Worm (Caenorhabditis elegans): ENCODE measurements around the gene ampd-1.

Gene ampd-1

ce11 chrII:5200205-5200604 lies 2.9 kb upstream of the ampd-1 start:
- TF ChIP-seq elt-2 (tag; optimal IDR thresholded peaks at IDR 0.05) (peak; percentile 40), snpc-4 (tag; optimal IDR thresholded peaks at IDR 0.05) (peak; percentile 78), nfya-1 (tag; optimal IDR thresholded peaks at IDR 0.05; ENCODE audit: insufficient read depth) (peak; percentile 6)

ce11 chrII:5200987-5201582 lies 2.0 kb upstream of the ampd-1 start:
- TF ChIP-seq nhr-23 (tag; optimal IDR thresholded peaks at IDR 0.05), result peak; percentile 0
- no peak for TF ChIP-seq mdl-1 (tag; optimal IDR thresholded peaks at IDR 0.05)
- TF ChIP-seq nhr-11 (tag; optimal IDR thresholded peaks at IDR 0.05), result no peak
- no peak for TF ChIP-seq aly-2 (tag; optimal IDR thresholded peaks at IDR 0.05)
- TF ChIP-seq egl-27 (tag; optimal IDR thresholded peaks at IDR 0.05), result no peak
- peak; percentile 63 for TF ChIP-seq snpc-4 (tag; optimal IDR thresholded peaks at IDR 0.05)
- no peak for TF ChIP-seq lin-15B (tag; optimal IDR thresholded peaks at IDR 0.05)
- TF ChIP-seq R02D3.7 (tag; optimal IDR thresholded peaks at IDR 0.05), result no peak
- no peak for TF ChIP-seq unc-39 (tag; optimal IDR thresholded peaks at IDR 0.05)
- TF ChIP-seq nhr-67 (tag; optimal IDR thresholded peaks at IDR 0.05), result no peak
- peak; percentile 3 for TF ChIP-seq hmg-11 (tag; optimal IDR thresholded peaks at IDR 0.05)
- TF ChIP-seq pha-4 (tag; optimal IDR thresholded peaks at IDR 0.05), result peak; percentile 56
- no peak for TF ChIP-seq ztf-4 (tag; optimal IDR thresholded peaks at IDR 0.05)
- no peak for TF ChIP-seq elt-2 (tag; optimal IDR thresholded peaks at IDR 0.05)
- TF ChIP-seq nhr-43 (tag; optimal IDR thresholded peaks at IDR 0.05; ENCODE audit: poor library complexity, severe bottlenecking), result no peak
- no peak for TF ChIP-seq lin-39 (tag; optimal IDR thresholded peaks at IDR 0.05)
- no peak for TF ChIP-seq elt-3 (tag; optimal IDR thresholded peaks at IDR 0.05)
- TF ChIP-seq fos-1 (tag; optimal IDR thresholded peaks at IDR 0.05), result no peak
- TF ChIP-seq ZK546.5 (tag; optimal IDR thresholded peaks at IDR 0.05), result no peak
- no peak for TF ChIP-seq mml-1 (tag; optimal IDR thresholded peaks at IDR 0.05)
- TF ChIP-seq ceh-16 (tag; optimal IDR thresholded peaks at IDR 0.05), result no peak
- no peak for TF ChIP-seq zag-1 (tag; optimal IDR thresholded peaks at IDR 0.05)
- TF ChIP-seq nhr-77 (tag; optimal IDR thresholded peaks at IDR 0.05), result no peak
- no peak for TF ChIP-seq ztf-11 (tag; optimal IDR thresholded peaks at IDR 0.05)
- TF ChIP-seq elt-1 (tag; optimal IDR thresholded peaks at IDR 0.05), result peak; percentile 9
- peak; percentile 30 for TF ChIP-seq ama-1 (optimal IDR thresholded peaks at IDR 0.05)
- TF ChIP-seq daf-12 (tag; optimal IDR thresholded peaks at IDR 0.05), result no peak
- peak; percentile 59 for TF ChIP-seq nfya-1 (tag; optimal IDR thresholded peaks at IDR 0.05; ENCODE audit: insufficient read depth)
- TF ChIP-seq fkh-10 (GFP tag; optimal IDR thresholded peaks at IDR 0.05), result no peak
- no peak for TF ChIP-seq ceh-9 (tag; optimal IDR thresholded peaks at IDR 0.05)
- peak; percentile 37 for TF ChIP-seq egl-5 (tag; optimal IDR thresholded peaks at IDR 0.05)
- no peak for TF ChIP-seq nhr-12 (tag; optimal IDR thresholded peaks at IDR 0.05)
- no peak for TF ChIP-seq sea-2 (GFP tag; optimal IDR thresholded peaks at IDR 0.05)
- no peak for TF ChIP-seq fkh-2 (tag; optimal IDR thresholded peaks at IDR 0.05)
- TF ChIP-seq lsy-12 (tag; optimal IDR thresholded peaks at IDR 0.05), result no peak
- TF ChIP-seq pqm-1 (tag; optimal IDR thresholded peaks at IDR 0.05), result no peak

- TF ChIP-seq daf-12 (tag; optimal IDR thresholded peaks at IDR 0.05), result no peak
- TF ChIP-seq nfya-1 (tag; optimal IDR thresholded peaks at IDR 0.05; ENCODE audit: insufficient read depth), result peak; percentile 12
- no peak for TF ChIP-seq ztf-11 (tag; optimal IDR thresholded peaks at IDR 0.05)
- no peak for TF ChIP-seq egl-5 (tag; optimal IDR thresholded peaks at IDR 0.05)
- TF ChIP-seq lin-15B (tag; optimal IDR thresholded peaks at IDR 0.05), result no peak
- no peak for TF ChIP-seq aly-2 (tag; optimal IDR thresholded peaks at IDR 0.05)
- no peak for TF ChIP-seq zag-1 (tag; optimal IDR thresholded peaks at IDR 0.05)
- no peak for TF ChIP-seq skn-1 (tag; optimal IDR thresholded peaks at IDR 0.05)
- no peak for TF ChIP-seq nhr-67 (tag; optimal IDR thresholded peaks at IDR 0.05)
- TF ChIP-seq mdl-1 (tag; optimal IDR thresholded peaks at IDR 0.05), result no peak
- TF ChIP-seq nhr-11 (tag; optimal IDR thresholded peaks at IDR 0.05), result no peak
- TF ChIP-seq elt-2 (tag; optimal IDR thresholded peaks at IDR 0.05), result peak; percentile 100
- peak; percentile 49 for TF ChIP-seq ama-1 (optimal IDR thresholded peaks at IDR 0.05)
- TF ChIP-seq lin-39 (tag; optimal IDR thresholded peaks at IDR 0.05), result no peak
- TF ChIP-seq pqm-1 (tag; optimal IDR thresholded peaks at IDR 0.05), result peak; percentile 98
- no peak for TF ChIP-seq fkh-10 (GFP tag; optimal IDR thresholded peaks at IDR 0.05)
- no peak for TF ChIP-seq ztf-4 (tag; optimal IDR thresholded peaks at IDR 0.05)
- TF ChIP-seq pha-4 (tag; optimal IDR thresholded peaks at IDR 0.05), result peak; percentile 33
- no peak for TF ChIP-seq ceh-9 (tag; optimal IDR thresholded peaks at IDR 0.05)
- peak; percentile 75 for TF ChIP-seq jun-1 (tag; optimal IDR thresholded peaks at IDR 0.05)
- TF ChIP-seq nhr-77 (tag; optimal IDR thresholded peaks at IDR 0.05), result no peak
- no peak for TF ChIP-seq nhr-237 (tag; optimal IDR thresholded peaks at IDR 0.05)
- TF ChIP-seq unc-62 (GFP tag; optimal IDR thresholded peaks at IDR 0.05), result no peak
- no peak for TF ChIP-seq hmg-11 (tag; optimal IDR thresholded peaks at IDR 0.05)
- TF ChIP-seq egl-27 (tag; optimal IDR thresholded peaks at IDR 0.05), result no peak
Measured at ce11 chrII:5201922-5202562, 1.1 kb upstream of the ampd-1 start.
